Worm (Caenorhabditis elegans): Measurements from ENCODE around the gene spp-29.

Gene spp-29

DNA sequence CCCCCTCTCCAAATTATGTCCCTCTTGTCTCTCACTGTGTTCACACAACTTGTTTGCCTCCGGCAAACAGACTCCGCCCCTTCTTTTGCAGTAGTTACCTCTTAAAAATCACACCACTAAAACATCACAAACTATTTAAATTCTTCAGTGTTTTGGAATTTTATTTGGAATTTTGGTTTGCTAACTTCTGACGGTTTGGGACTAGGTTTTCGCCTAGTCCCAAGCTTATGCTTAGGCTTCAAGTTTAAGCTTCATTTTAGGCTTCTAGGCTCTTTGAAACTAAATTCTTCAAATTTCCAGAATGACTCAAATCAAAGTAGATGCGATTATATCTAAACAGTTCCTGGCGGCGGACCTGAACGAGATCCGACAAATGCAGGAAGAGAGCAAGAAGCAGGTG lies 28.1 kb upstream of the spp-29 start, which contains the start of gene fat-5:
Gene fat-5, plus strand, starts transcription at position 301 of the 400 bp plus-strand sequence.
- TF ChIP-seq elt-1 (tag; optimal IDR thresholded peaks at IDR 0.05) (no peak), eor-1 (tag; optimal IDR thresholded peaks at IDR 0.05) (no peak), nhr-28 (tag; optimal IDR thresholded peaks at IDR 0.05) (no peak), ceh-16 (tag; optimal IDR thresholded peaks at IDR 0.05) (no peak), mml-1 (tag; optimal IDR thresholded peaks at IDR 0.05) (no peak), ama-1 (optimal IDR thresholded peaks at IDR 0.05) (no peak), pha-4 (tag; optimal IDR thresholded peaks at IDR 0.05) (no peak), ceh-82 (tag; optimal IDR thresholded peaks at IDR 0.05) (no peak), ztf-4 (tag; optimal IDR thresholded peaks at IDR 0.05) (no peak), nhr-77 (tag; optimal IDR thresholded peaks at IDR 0.05) (no peak), lin-15B (tag; optimal IDR thresholded peaks at IDR 0.05) (no peak)

DNA sequence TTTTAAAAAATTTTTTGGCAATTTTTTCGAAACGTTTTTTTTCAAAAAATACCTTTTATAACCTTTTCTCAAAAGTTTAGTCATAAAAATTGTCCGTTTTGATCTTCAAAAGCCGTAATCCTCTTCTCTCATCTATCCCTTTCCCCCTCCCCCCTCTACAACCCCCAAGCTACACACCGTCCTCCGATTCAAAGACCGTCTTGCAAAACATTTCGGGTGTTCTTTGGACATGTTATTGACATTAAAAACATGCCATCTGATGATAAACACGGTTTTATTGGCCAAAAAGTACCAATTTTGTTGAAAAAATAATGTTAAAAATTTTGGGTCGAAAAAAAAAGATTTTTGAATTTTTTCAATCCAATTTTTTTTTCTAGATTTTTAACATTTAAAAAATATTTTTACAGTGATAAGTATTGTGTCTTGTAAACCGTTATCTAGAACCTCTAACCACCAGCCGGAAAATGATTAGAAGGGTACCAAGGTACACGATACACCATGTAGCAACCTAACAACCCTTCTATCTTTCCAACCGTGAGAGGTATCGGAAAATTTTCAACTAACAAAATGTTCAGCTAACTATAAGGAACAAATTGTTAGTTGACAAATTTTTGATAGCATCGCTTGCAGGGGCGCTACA lies 26.6 kb upstream of the spp-29 start:
- peak; percentile 58 for TF ChIP-seq pqm-1 (tag; optimal IDR thresholded peaks at IDR 0.05)
- TF ChIP-seq nhr-23 (tag; optimal IDR thresholded peaks at IDR 0.05) = peak; percentile 8
- TF ChIP-seq nhr-12 (tag; optimal IDR thresholded peaks at IDR 0.05) = no peak
- TF ChIP-seq elt-2 (tag; optimal IDR thresholded peaks at IDR 0.05) = peak; percentile 52
- TF ChIP-seq nfya-1 (tag; optimal IDR thresholded peaks at IDR 0.05; ENCODE audit: insufficient read depth) = no peak
- TF ChIP-seq aly-2 (tag; optimal IDR thresholded peaks at IDR 0.05) = no peak
- TF ChIP-seq pha-4 (tag; optimal IDR thresholded peaks at IDR 0.05) = peak; percentile 20

DNA sequence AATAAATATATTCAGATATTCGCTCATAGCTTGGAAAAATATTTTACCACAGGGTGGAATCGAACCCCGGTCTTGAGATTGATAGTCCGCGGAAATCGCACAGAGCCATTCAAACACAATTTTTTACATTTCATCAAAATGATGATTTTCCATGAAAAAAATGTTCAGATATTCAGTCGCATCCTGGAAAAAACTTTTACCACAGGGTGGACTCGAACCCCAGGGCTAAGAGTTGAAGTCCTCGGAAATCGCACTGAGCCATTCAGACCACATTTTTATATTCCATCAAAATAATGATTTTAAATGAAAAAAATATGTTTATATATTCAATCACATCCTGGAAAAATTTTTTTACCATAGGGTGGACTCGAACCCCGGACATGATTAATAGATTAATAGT lies 25.9 kb upstream of the spp-29 start:
- TF ChIP-seq nhr-77 (tag; optimal IDR thresholded peaks at IDR 0.05) (no peak), fkh-2 (tag; optimal IDR thresholded peaks at IDR 0.05) (no peak), ceh-82 (tag; optimal IDR thresholded peaks at IDR 0.05) (no peak), nhr-28 (tag; optimal IDR thresholded peaks at IDR 0.05) (no peak), ztf-11 (tag; optimal IDR thresholded peaks at IDR 0.05) (no peak), zag-1 (tag; optimal IDR thresholded peaks at IDR 0.05) (no peak)

DNA sequence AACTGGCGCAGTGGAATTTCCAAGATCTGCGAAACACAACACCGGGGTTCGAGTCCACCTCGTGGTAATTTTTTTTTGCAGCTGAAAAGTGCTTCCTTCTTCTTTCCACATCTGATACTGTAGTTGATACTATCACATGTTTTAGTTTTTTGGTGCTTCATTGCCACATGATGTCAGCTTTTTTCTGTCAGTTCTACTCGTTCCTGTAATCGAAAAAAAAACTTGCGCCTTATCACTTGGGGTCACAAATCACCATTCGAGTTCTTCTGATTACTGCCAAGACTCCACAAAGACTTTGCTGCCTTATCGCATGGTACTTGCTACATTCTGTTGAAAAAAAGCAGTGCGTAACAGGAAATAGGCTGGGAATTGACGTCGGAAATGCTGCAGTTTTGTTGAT lies 25.1 kb upstream of the spp-29 start:
- TF ChIP-seq elt-2 (tag; optimal IDR thresholded peaks at IDR 0.05) (peak; percentile 99), jun-1 (tag; optimal IDR thresholded peaks at IDR 0.05) (peak; percentile 84), ceh-28 (tag; optimal IDR thresholded peaks at IDR 0.05) (peak; percentile 19), pqm-1 (tag; optimal IDR thresholded peaks at IDR 0.05) (peak; percentile 98), skn-1 (tag; optimal IDR thresholded peaks at IDR 0.05) (no peak), egl-27 (tag; optimal IDR thresholded peaks at IDR 0.05) (peak; percentile 35), ama-1 (optimal IDR thresholded peaks at IDR 0.05) (no peak), tbx-2 (tag; optimal IDR thresholded peaks at IDR 0.05) (no peak), pha-4 (tag; optimal IDR thresholded peaks at IDR 0.05) (peak; percentile 47)

DNA sequence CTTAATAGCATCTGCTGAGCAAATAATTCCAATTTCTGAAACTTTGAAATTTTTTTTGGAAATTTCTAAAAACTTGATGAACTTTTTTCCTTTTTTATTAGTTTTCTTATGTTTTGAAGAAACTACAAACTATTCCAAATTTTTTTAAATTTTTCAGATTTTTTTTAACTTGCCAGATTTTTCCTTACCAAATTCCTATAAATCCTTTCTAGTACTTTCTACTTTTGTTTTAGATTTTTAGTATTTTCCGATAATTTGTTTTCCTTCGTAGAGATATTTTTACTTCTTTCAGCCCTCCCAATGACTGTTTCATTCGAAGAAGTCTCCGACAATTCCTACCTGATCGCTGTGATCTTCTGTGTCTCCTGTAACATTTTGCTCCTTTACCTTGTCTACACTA lies 22.0 kb upstream of the spp-29 start, which contains the start of gene str-77:
Gene str-77, plus strand, starts transcription at position 301 of the 400 bp plus-strand sequence.
- no peak for TF ChIP-seq ceh-28 (tag; optimal IDR thresholded peaks at IDR 0.05)
- TF ChIP-seq nhr-12 (tag; optimal IDR thresholded peaks at IDR 0.05) = no peak
- TF ChIP-seq fkh-2 (tag; optimal IDR thresholded peaks at IDR 0.05) = no peak
- no peak for TF ChIP-seq zag-1 (tag; optimal IDR thresholded peaks at IDR 0.05)
- no peak for TF ChIP-seq aly-2 (tag; optimal IDR thresholded peaks at IDR 0.05)
- TF ChIP-seq ceh-16 (tag; optimal IDR thresholded peaks at IDR 0.05) = no peak
- TF ChIP-seq egl-5 (tag; optimal IDR thresholded peaks at IDR 0.05) = no peak
- no peak for TF ChIP-seq snpc-4 (tag; optimal IDR thresholded peaks at IDR 0.05)

DNA sequence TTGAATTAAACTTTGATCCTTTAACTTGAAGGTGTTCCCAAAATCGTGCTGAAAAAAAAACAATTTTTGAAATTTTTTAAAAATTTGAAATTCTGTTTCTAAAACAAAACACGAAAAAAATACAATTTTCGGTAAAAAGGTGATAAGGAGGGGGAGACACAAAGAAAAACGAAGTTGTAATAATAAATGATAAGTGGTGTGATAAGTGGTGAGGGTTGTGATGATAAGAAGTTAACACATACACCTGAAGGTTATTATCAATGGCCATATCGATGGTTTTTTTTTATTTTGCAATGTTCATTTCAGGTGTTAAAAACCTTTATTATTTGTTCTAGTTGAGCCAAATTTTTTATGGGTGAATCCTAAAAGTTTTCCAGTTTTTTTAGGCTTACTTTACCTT lies 17.7 kb upstream of the spp-29 start, which contains the start of gene twk-33:
Gene twk-33, minus strand, starts transcription at position 48 of the 400 bp plus-strand sequence.
- TF ChIP-seq nhr-25 (tag; optimal IDR thresholded peaks at IDR 0.05) (no peak), elt-2 (tag; optimal IDR thresholded peaks at IDR 0.05) (peak; percentile 97), R02D3.7 (tag; optimal IDR thresholded peaks at IDR 0.05) (no peak), ztf-4 (tag; optimal IDR thresholded peaks at IDR 0.05) (no peak), fkh-2 (tag; optimal IDR thresholded peaks at IDR 0.05) (no peak), ceh-9 (tag; optimal IDR thresholded peaks at IDR 0.05) (no peak), fos-1 (tag; optimal IDR thresholded peaks at IDR 0.05) (no peak), pqm-1 (tag; optimal IDR thresholded peaks at IDR 0.05) (peak; percentile 91), nhr-237 (tag; optimal IDR thresholded peaks at IDR 0.05) (no peak), hmg-11 (tag; optimal IDR thresholded peaks at IDR 0.05) (no peak)
